Worm (Caenorhabditis elegans) whole organism, mixed stage, embryonic: ENCODE data around the gene rpb-11.

Experiments
- M03D4.4 ChIP-seq: sonication (generic microtip); optimal IDR thresholded peaks from 2 replicates; lab custom pipeline; 2017; ENCODE audit warnings: mild to moderate bottlenecking, missing genetic modification characterization, missing compliant biosample characterization
- bed-3 ChIP-seq: fragments of 200-800 bp; sonication (Bioruptor generic); optimal IDR thresholded peaks from 3 replicates; lab custom pipeline; 2018; ENCODE audit warnings: mild to moderate bottlenecking, missing genetic modification characterization, moderate library complexity, missing compliant biosample characterization
- blmp-1 ChIP-seq: fragments of 150-350 bp; optimal IDR thresholded peaks from 2 replicates; lab custom pipeline; 2014; ENCODE audit warnings: missing biosample characterization, missing genetic modification characterization
- ceh-39 ChIP-seq: fragments of 150-350 bp; optimal IDR thresholded peaks from 2 replicates; lab custom pipeline; 2014; ENCODE audit warnings: missing biosample characterization, missing genetic modification characterization
- ceh-43 ChIP-seq: fragments of 200-800 bp; sonication (Bioruptor generic); optimal IDR thresholded peaks from 2 replicates; lab custom pipeline; 2018; ENCODE audit warnings: mild to moderate bottlenecking, missing genetic modification characterization, moderate library complexity, missing compliant biosample characterization
- ceh-83 ChIP-seq: fragments of 200-800 bp; sonication (Bioruptor generic); optimal IDR thresholded peaks from 2 replicates; lab custom pipeline; 2018; ENCODE audit warnings: mild to moderate bottlenecking, missing genetic modification characterization, missing compliant biosample characterization
- ces-1 ChIP-seq: fragments of 150-350 bp; optimal IDR thresholded peaks from 2 replicates; lab custom pipeline; 2014; ENCODE audit warnings: missing biosample characterization, missing genetic modification reagents, missing genetic modification characterization
- cnd-1 ChIP-seq: fragments of 200-800 bp; sonication (Bioruptor generic); optimal IDR thresholded peaks from 2 replicates; lab custom pipeline; 2018; ENCODE audit warnings: mild to moderate bottlenecking, missing genetic modification characterization, missing compliant biosample characterization
- drap-1 ChIP-seq: fragments of 200-800 bp; sonication (Bioruptor generic); optimal IDR thresholded peaks from 3 replicates; lab custom pipeline; 2018; ENCODE audit warnings: mild to moderate bottlenecking, missing genetic modification characterization, missing compliant biosample characterization
- elt-1 ChIP-seq: sonication (generic microtip); optimal IDR thresholded peaks from 2 replicates; lab custom pipeline; 2017; ENCODE audit warnings: missing genetic modification characterization, mild to moderate bottlenecking, missing compliant biosample characterization, antibody characterized with exemption, moderate library complexity, borderline replicate concordance; ENCODE audit not compliant: insufficient read depth
- elt-3 ChIP-seq: fragments of 150-350 bp; optimal IDR thresholded peaks from 2 replicates; lab custom pipeline; 2014; ENCODE audit warnings: missing biosample characterization, missing genetic modification characterization
- flh-1 ChIP-seq: fragments of 200-800 bp; sonication (Bioruptor generic); optimal IDR thresholded peaks from 2 replicates; lab custom pipeline; 2018; ENCODE audit warnings: mild to moderate bottlenecking, missing genetic modification characterization, moderate library complexity, missing compliant biosample characterization
- ham-2 ChIP-seq: fragments of 200-800 bp; sonication (Bioruptor generic); optimal IDR thresholded peaks from 2 replicates; lab custom pipeline; 2018; ENCODE audit warnings: mild to moderate bottlenecking, missing genetic modification characterization, missing compliant biosample characterization
- hlh-1 ChIP-seq: fragments of 150-350 bp; optimal IDR thresholded peaks from 2 replicates; lab custom pipeline; 2014; ENCODE audit warnings: missing biosample characterization, missing genetic modification reagents, missing genetic modification characterization
- lin-13 ChIP-seq: fragments of 150-350 bp; optimal IDR thresholded peaks from 2 replicates; lab custom pipeline; 2014; ENCODE audit warnings: missing biosample characterization, missing genetic modification characterization
- lsy-2 ChIP-seq: fragments of 150-350 bp; optimal IDR thresholded peaks from 2 replicates; lab custom pipeline; 2014; ENCODE audit warnings: missing biosample characterization, missing genetic modification characterization
- mab-5 ChIP-seq: fragments of 150-350 bp; optimal IDR thresholded peaks from 2 replicates; lab custom pipeline; 2014; ENCODE audit warnings: missing biosample characterization, missing genetic modification characterization
- mep-1 ChIP-seq: fragments of 150-350 bp; optimal IDR thresholded peaks from 2 replicates; lab custom pipeline; 2017; ENCODE audit warnings: missing biosample characterization, missing genetic modification reagents, missing genetic modification characterization, inconsistent platforms
- mls-2 ChIP-seq: sonication (generic microtip); optimal IDR thresholded peaks from 2 replicates; lab custom pipeline; 2016; ENCODE audit warnings: mild to moderate bottlenecking, missing genetic modification characterization, moderate library complexity, missing compliant biosample characterization
- nhr-12 ChIP-seq: fragments of 150-350 bp; optimal IDR thresholded peaks from 2 replicates; lab custom pipeline; 2014; ENCODE audit warnings: missing biosample characterization, missing genetic modification characterization
- nhr-2 ChIP-seq: fragments of 150-350 bp; optimal IDR thresholded peaks from 2 replicates; lab custom pipeline; 2014; ENCODE audit warnings: missing biosample characterization, missing genetic modification characterization
- nhr-237 ChIP-seq: fragments of 150-350 bp; optimal IDR thresholded peaks from 2 replicates; lab custom pipeline; 2014; ENCODE audit warnings: missing biosample characterization, missing genetic modification characterization
- nhr-28 ChIP-seq: fragments of 150-350 bp; optimal IDR thresholded peaks from 2 replicates; lab custom pipeline; 2014; ENCODE audit warnings: missing biosample characterization, missing genetic modification characterization
- nhr-76 ChIP-seq: sonication (generic microtip); optimal IDR thresholded peaks from 2 replicates; lab custom pipeline; 2017; ENCODE audit warnings: missing biosample characterization, missing genetic modification characterization
- pha-4 ChIP-seq: fragments of 150-350 bp; optimal IDR thresholded peaks from 2 replicates; lab custom pipeline; 2018; ENCODE audit warnings: missing biosample characterization, missing genetic modification reagents, missing genetic modification characterization
- snpc-4 ChIP-seq: fragments of 150-350 bp; optimal IDR thresholded peaks from 2 replicates; lab custom pipeline; 2014; ENCODE audit warnings: missing biosample characterization, missing genetic modification characterization
- sptf-1 ChIP-seq: sonication (generic microtip); optimal IDR thresholded peaks from 2 replicates; lab custom pipeline; 2017; ENCODE audit warnings: mild to moderate bottlenecking, missing genetic modification characterization, moderate library complexity, missing compliant biosample characterization
- tbx-8 ChIP-seq: fragments of 200-800 bp; sonication (Bioruptor generic); optimal IDR thresholded peaks from 2 replicates; lab custom pipeline; 2018; ENCODE audit warnings: mild to moderate bottlenecking, missing genetic modification characterization, moderate library complexity, missing compliant biosample characterization
- unc-120 ChIP-seq: sonication (generic microtip); optimal IDR thresholded peaks from 2 replicates; lab custom pipeline; 2017; ENCODE audit warnings: missing genetic modification characterization, missing compliant biosample characterization; ENCODE audit not compliant: poor library complexity, severe bottlenecking
- unc-39 ChIP-seq: fragments of 150-350 bp; optimal IDR thresholded peaks from 2 replicates; lab custom pipeline; 2014; ENCODE audit warnings: missing biosample characterization, missing genetic modification characterization
- unc-62 ChIP-seq: fragments of 150-350 bp; optimal IDR thresholded peaks from 2 replicates; lab custom pipeline; 2014; ENCODE audit warnings: missing biosample characterization, missing genetic modification reagents, missing genetic modification characterization
- ztf-11 ChIP-seq: fragments of 150-350 bp; optimal IDR thresholded peaks from 2 replicates; lab custom pipeline; 2014; ENCODE audit warnings: missing biosample characterization, missing genetic modification characterization

The rpb-11 gene

ce11 chrII:14040204-14040842, 19.6 kb upstream of the rpb-11 start:
- TF ChIP-seq nhr-237 (peak; percentile 24), unc-62 (GFP tag; lab: Kevin White, UChicago) (peak; percentile 53), hlh-1 (tag; lab: Kevin White, UChicago) (peak; percentile 15), snpc-4 (tag; lab: Kevin White, UChicago) (no peak), mep-1 (no peak), ces-1 (peak; percentile 43), mls-2 (tag; lab: Kevin White, UChicago) (peak; percentile 55), pha-4 (tag; lab: Kevin White, UChicago) (peak; percentile 81), unc-120 (tag; lab: Kevin White, UChicago) (peak; percentile 23), flh-1 (no peak), drap-1 (no peak)

- no peak for TF ChIP-seq tbx-8 (GFP tag; lab: Kevin White, UChicago)
- TF ChIP-seq ces-1, result peak; percentile 8
- TF ChIP-seq bed-3 (GFP tag; lab: Kevin White, UChicago), result no peak
- no peak for TF ChIP-seq blmp-1 (tag; lab: Kevin White, UChicago)
- TF ChIP-seq ztf-11 (tag; lab: Kevin White, UChicago), result no peak
- peak; percentile 24 for TF ChIP-seq cnd-1 (tag; lab: Kevin White, UChicago)
- peak; percentile 20 for TF ChIP-seq unc-39 (tag; lab: Kevin White, UChicago)
- no peak for TF ChIP-seq M03D4.4
- peak; percentile 67 for TF ChIP-seq elt-1 (tag; lab: Kevin White, UChicago)
- TF ChIP-seq nhr-12 (tag; lab: Kevin White, UChicago), result no peak
- TF ChIP-seq mls-2 (tag; lab: Kevin White, UChicago), result peak; percentile 1
- peak; percentile 93 for TF ChIP-seq nhr-2 (tag; lab: Kevin White, UChicago)
- peak; percentile 61 for TF ChIP-seq pha-4 (tag; lab: Kevin White, UChicago)
- TF ChIP-seq, all 35 proteins: peak for 7
Observed at ce11 chrII:14042836-14043604, 16.9 kb upstream of the rpb-11 start.

ce11 chrII:14044199-14044598, 15.7 kb upstream of the rpb-11 start:
- TF ChIP-seq bed-3 (GFP tag; lab: Kevin White, UChicago), result no peak
- TF ChIP-seq lin-13 (tag; lab: Kevin White, UChicago), result no peak
- no peak for TF ChIP-seq nhr-12 (tag; lab: Kevin White, UChicago)
- peak; percentile 3 for TF ChIP-seq unc-120 (tag; lab: Kevin White, UChicago)
- TF ChIP-seq, all 35 proteins: peak for 1

DNA sequence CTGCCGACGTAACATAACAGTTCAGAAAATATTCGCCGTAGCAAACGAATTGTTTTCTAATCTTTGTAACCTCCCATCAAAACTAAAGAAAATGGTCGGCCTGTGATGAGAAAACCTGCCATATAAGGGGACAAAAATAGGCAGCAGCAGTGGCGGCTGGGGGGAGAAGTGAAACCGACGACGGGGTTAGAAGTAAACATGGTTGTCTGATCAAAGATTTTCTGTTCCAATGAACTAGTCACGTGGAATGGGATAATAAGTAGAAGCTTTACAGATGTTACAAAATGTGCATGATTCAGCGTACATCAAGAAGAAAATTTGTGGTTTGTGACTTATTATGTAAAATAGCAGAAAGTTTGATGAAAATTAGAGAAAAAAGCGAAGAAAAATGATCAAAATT, 14.7 kb upstream of the rpb-11 start:
- TF ChIP-seq nhr-2 (tag; lab: Kevin White, UChicago), result no peak
- no peak for TF ChIP-seq elt-3
- no peak for TF ChIP-seq ceh-39
- TF ChIP-seq unc-62 (GFP tag; lab: Kevin White, UChicago), result no peak
- TF ChIP-seq unc-39 (tag; lab: Kevin White, UChicago), result no peak
- TF ChIP-seq nhr-12 (tag; lab: Kevin White, UChicago), result no peak
- no peak for TF ChIP-seq mls-2 (tag; lab: Kevin White, UChicago)
- TF ChIP-seq bed-3 (GFP tag; lab: Kevin White, UChicago), result no peak
- TF ChIP-seq blmp-1 (tag; lab: Kevin White, UChicago), result no peak
- TF ChIP-seq drap-1, result no peak
- TF ChIP-seq nhr-28 (tag; lab: Kevin White, UChicago), result no peak
- TF ChIP-seq flh-1, result no peak
- no peak for TF ChIP-seq sptf-1 (tag; lab: Kevin White, UChicago)
- TF ChIP-seq ztf-11 (tag; lab: Kevin White, UChicago), result no peak
- TF ChIP-seq elt-1 (tag; lab: Kevin White, UChicago), result no peak

DNA sequence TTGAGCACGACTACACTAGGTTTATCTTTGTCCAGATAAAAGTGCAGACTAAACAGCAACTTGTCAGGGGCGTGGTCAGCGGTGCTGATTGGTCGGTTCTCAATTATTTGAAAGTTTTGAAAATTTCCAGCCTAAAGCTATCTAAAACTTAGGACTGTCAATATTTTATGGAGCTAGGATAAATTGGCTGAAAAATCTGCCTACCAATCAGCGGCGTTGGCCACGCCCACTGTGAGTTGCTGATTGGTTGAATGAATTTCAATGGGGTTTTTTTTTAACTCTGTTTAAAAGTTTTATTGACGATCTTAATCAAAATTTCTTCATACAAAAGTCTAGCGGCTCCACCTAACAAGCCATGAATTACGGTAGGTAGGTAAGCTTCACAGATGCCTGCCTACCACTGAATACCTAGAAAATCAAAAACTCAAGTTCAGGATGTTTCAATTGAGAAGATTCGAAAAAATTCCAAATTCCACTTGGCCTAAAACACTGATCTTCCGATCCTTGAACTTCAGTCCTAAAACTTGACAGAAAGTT, 13.9 kb upstream of the rpb-11 start:
- TF ChIP-seq lin-13 (tag; lab: Kevin White, UChicago), result no peak
- TF ChIP-seq elt-3, result no peak
- TF ChIP-seq pha-4 (tag; lab: Kevin White, UChicago), result no peak
- TF ChIP-seq nhr-237, result no peak
- no peak for TF ChIP-seq flh-1
- TF ChIP-seq cnd-1 (tag; lab: Kevin White, UChicago), result no peak
- no peak for TF ChIP-seq ham-2 (GFP tag; lab: Kevin White, UChicago)
- no peak for TF ChIP-seq ceh-43 (GFP tag; lab: Kevin White, UChicago)
- no peak for TF ChIP-seq mep-1
- no peak for TF ChIP-seq tbx-8 (GFP tag; lab: Kevin White, UChicago)
- TF ChIP-seq mab-5 (tag; lab: Kevin White, UChicago), result no peak
- TF ChIP-seq blmp-1 (tag; lab: Kevin White, UChicago), result no peak
- no peak for TF ChIP-seq ceh-83 (GFP tag; lab: Kevin White, UChicago)
- no peak for TF ChIP-seq lsy-2 (tag; lab: Kevin White, UChicago)
- no peak for TF ChIP-seq nhr-2 (tag; lab: Kevin White, UChicago)
- TF ChIP-seq M03D4.4, result no peak
- no peak for TF ChIP-seq unc-120 (tag; lab: Kevin White, UChicago)
- no peak for TF ChIP-seq nhr-28 (tag; lab: Kevin White, UChicago)
- no peak for TF ChIP-seq mls-2 (tag; lab: Kevin White, UChicago)
- no peak for TF ChIP-seq nhr-76 (tag; lab: Kevin White, UChicago)
